Fruit fly (Drosophila melanogaster): ENCODE data around the gene CG7548.

CG7548 gene

DNA sequence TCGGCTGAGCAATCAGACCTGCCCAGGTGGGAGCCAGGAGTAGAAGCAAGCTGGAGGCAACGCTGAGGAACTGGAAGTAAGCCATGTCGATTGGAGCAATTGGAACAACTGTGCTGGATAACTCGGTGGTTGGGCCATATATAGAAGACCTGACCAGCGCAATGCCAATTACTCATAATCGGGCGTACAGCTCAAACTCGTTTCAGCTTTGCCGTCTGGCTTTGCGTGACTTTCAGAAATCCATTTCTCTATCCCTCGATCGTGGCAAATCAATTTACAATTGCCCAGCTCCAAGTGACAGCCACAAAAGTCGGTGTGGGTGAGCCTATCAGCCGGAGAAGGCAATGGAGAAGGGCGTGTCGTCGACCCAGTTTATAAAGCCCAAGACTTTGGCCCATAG lies at the start of gene CG7548:
CG7548 (minus strand) TSS at position 101 of the 400 bp plus-strand sequence.
- no peak for TF ChIP-seq noc (tag; optimal IDR thresholded peaks at IDR 0.05)

DNA sequence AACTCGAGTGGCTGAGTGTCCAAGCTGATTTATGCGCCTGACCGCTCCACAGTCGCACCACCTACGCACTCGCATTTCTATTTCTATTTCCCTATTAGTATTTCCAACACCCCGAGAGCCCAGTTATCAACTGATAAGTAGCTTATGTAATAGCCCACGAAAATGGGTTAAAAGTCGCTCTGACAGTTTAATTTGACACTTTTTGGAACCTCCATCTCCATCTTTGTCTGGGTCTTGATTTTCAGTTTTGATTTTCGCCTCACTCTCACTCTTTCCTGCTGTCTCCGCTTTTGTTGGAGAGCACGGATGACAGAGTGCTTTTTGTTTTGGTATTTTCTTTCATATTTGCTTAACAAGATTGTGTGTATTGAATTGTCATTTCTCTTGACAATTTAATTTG lies 47.0 kb upstream of the CG7548 start:
- no peak for TF ChIP-seq noc (tag; optimal IDR thresholded peaks at IDR 0.05)

DNA sequence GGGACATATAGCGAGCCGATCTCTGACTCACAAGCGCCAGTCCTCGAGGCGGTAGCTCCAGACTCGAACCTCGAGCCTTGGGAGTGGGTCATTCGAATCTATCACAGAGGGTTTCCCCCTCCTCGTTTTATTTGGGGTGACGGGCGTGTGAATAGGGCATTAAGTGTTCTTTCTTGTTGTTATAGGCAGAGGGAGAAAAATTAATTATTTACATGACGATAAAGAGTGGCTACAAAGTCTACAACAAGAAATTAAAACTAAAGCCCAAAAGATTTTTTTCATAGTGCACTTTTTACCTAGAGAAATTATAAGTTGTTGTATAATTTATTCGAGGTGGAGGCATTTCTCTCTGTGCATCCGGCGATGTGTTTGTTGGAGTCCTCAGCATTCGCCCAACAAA lies 46.4 kb upstream of the CG7548 start:
- no peak for TF ChIP-seq noc (tag; optimal IDR thresholded peaks at IDR 0.05)

dm6 chr3L:7550225-7550624 lies 44.2 kb upstream of the CG7548 start:
- no peak for TF ChIP-seq noc (tag; optimal IDR thresholded peaks at IDR 0.05)

- no peak for TF ChIP-seq noc (tag; optimal IDR thresholded peaks at IDR 0.05)
Observed at dm6 chr3L:7545562-7545961, 39.5 kb upstream of the CG7548 start.

- TF ChIP-seq noc (tag; optimal IDR thresholded peaks at IDR 0.05) = no peak
Observed at dm6 chr3L:7544639-7545183, 38.7 kb upstream of the CG7548 start.

dm6 chr3L:7542357-7542756 lies 36.3 kb upstream of the CG7548 start, which contains the start of gene CG32376:
TSS of gene CG32376 (minus strand) at chr3L:7542457.
- no peak for TF ChIP-seq noc (tag; optimal IDR thresholded peaks at IDR 0.05)

DNA sequence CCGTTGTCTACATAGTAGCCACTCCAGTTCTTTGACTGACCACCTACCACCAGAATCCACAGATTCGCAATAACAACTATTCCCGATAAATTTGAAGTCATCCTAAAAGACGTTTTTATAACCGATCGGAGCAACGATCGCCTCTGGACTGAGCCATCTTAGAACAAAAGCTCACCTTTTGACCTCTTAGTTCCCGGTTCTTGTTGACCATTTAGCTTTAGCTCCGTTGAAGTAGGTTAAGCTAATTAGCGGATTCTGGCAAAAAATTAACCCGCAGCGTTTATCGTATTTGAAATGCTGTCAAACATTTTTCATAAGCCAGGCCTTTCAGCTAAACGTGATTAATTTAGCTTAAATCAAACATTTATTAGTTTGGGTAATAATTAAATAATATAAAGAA lies 35.1 kb upstream of the CG7548 start, which contains the start of gene CG32374:
CG32374 (minus strand) TSS at position 101 of the 400 bp plus-strand sequence.
- TF ChIP-seq noc (tag; optimal IDR thresholded peaks at IDR 0.05) = no peak

DNA sequence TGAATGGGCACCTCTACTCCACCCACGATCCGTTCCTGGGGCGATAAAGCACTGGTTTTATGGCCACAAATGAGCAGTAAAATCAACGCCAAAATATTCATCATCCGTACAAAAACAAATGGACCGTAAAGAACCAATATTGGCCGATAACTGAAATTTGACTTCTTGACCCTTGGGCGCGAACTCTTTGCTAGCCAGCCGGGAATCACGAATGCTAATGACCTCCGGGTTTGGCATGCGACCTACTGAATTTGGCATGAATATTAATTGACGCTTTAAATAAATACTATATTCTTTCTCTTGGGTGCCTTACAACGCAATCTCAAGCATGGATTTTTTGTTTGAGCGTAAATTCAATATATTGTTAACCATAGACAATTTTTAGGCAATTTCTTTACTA lies 33.7 kb upstream of the CG7548 start, which contains the start of gene CG16998:
CG16998 (minus strand) TSS at position 101 of the 400 bp plus-strand sequence.
- TF ChIP-seq noc (tag; optimal IDR thresholded peaks at IDR 0.05) = no peak

DNA sequence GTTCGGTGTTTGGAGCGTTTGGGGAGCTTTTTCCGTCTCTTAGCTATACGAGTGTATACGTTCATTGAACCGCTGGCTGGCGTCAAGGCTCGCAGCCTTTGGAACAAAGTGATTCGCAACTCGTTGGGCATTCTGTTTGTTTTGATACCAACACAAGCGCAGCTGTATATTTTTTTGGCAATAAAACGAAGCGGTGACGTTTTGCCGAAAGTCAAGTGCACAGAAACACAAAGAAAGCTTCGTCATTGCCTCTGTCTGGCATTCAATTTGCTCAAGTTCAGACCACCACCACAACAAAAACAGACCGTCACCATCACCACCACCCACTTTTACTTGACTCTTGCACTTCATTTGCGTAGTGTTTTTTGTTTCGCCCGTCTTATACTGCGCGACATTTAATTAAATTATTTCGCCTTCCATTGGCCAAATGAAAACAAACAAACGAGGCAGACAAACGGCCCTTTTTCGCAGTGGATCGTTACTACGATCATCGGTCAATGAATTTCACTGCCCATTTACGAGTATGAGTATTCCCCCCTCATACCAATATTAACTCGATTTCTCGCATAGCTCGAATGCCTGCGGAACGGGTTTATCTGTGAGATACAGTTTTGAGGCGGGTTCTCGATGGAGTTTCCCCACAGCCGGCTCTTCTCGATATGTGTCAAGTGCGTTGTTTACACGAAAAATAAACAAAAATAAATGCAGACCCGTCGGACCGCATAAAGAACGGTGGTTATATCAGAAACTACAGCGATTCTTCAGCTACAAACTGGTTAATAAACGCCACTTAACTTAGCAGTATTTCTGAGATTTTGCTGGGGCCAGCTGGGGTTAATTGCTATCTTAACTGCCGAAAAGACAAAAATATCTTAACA lies 24.7 kb upstream of the CG7548 start:
- TF ChIP-seq noc (tag; optimal IDR thresholded peaks at IDR 0.05) = no peak

DNA sequence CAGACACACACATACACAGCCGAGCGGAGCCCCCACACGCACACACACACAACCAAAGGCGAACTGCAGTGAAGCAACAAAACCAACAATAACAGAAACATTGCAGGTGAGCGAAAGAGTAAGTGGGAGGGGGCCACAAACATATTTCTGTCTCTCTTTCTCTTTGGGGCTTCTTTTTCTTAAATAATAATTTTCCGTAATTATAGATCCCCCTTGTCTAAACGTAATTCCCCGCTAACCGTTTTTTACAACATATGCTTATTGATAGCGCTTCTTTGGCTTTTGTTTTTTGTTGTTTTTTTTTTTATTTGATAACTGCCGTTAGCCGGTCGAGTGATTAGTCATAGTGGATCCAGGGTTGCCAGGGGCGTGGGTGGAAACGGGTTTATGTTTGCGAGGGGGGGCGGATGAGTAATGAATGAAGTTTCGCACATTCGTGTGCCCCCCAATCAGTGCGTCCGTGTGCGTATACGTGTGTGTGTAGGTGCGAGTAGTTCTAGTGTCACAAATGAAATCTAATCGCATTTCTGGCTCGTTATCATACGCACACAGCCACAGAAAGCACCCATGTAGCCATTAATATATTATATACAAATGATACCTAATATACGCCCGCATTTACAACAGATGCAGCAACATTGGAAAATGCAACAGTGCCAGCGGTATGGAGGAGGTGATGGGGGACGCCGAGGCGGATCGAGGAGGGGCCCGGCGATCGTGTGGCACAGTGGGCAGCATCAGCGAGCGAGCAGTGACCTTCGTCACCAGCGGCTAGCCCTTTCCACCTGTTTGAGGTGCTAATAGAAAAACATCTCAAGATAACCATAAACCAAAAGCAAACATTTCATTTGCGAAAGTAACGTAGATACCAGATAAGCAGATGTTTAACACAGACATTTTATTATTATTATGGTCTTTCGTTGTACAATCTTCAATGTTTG lies 23.3 kb upstream of the CG7548 start:
- TF ChIP-seq noc (tag; optimal IDR thresholded peaks at IDR 0.05) = peak; percentile 51

DNA sequence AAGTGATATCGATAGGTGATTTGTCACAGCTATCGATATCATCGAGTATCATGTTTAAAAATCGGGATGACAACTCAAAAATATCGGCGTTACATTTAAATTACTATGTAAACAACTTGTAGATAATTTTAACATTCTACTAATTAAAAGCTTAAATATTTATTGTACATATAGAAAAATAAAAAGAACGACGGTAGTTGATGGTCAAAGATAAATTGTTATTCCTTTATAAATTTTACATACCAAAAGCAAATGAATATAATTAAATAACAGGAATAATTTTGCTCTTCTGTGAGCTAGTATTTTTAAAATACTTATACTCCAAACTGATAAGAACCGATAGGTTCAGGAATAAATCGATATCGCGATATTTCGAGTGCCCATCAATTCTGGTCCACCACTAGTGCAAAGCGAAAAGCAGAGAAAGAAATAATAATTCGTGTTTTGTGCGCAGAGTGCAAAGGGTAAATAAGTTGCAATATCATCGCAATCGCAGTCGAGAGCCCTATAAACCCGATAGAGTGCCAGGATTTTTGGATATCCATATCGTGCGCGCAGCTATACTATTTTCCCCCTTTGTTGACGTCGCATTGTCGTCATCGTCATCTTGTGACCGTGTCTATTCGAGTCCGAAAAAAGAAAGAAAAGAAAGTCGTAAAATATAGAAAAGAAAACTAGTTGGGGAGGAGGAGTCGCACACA lies 22.5 kb upstream of the CG7548 start, which contains the start of gene lqf:
lqf (plus strand) TSS at position 401 of the 701 bp plus-strand sequence.
- no peak for TF ChIP-seq noc (tag; optimal IDR thresholded peaks at IDR 0.05)

DNA sequence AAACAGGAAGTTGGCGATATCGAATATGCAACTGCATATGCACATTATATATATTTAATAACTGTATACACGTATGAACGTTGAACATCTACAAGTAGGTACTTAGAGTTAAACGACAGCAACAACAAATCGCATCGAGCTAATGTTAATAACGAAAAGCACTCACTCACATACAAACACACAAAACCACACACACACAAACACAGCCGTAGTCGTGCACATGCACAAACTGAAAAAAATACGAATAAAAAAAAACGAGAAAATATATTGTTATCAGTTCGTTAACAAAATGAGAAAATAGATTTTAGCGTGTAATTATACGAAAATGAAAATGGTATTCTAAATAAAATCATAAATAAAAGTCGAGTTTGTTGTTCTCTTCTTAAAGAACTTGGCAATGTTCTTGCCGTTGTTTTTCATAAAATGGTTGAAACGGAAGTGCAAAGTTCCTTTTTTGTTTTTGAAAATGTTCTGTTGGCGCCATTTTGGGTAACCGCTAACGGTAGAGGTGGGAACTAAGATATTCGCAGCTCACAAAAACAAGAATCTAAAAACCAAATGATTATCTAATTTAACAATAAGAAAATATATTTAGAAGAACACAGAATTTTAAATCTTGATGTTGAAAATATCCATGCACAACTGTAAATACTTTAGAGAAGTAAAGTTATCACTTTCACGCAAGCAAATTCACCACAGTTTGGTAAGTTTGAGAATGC lies 21.8 kb upstream of the CG7548 start:
- TF ChIP-seq noc (tag; optimal IDR thresholded peaks at IDR 0.05) = no peak

dm6 chr3L:7521847-7522246 lies 15.8 kb upstream of the CG7548 start:
- no peak for TF ChIP-seq noc (tag; optimal IDR thresholded peaks at IDR 0.05)

DNA sequence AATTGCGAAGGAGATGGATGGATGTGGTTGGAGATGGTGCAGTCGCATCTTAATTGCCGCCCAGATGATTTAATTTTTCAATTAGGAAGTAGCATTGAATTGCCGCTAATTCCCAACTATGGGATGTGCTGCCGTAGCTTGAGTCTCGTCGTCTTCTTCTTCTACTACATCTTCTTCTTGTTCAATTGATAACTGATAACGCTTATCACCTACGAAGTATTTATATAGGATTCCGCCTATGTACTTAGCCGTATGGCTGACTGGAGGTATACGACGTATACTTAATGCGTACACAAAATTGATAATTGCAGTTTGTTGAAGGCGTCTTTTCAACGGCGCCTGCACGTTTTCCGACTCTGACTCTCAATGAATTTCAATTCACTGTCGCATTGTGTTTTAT lies 14.6 kb upstream of the CG7548 start:
- no peak for TF ChIP-seq noc (tag; optimal IDR thresholded peaks at IDR 0.05)
